Worm (Caenorhabditis elegans) whole organism, young adult: ENCODE measurements around the gene Y49E10.21.

Experiments
- ama-1 ChIP-seq, 3 experiments: fragments of 150-350 bp in 1 of 3; sonication (generic microtip) in 2 of 3; optimal IDR thresholded peaks; 2 replicates each; lab custom pipeline; 2014 to 2018; ENCODE audit warnings: missing biosample characterization in 2 of 3, missing genetic modification characterization in 2 of 3, missing genetic modification reagents in 2 of 3
- ceh-79 ChIP-seq: sonication (generic microtip); optimal IDR thresholded peaks from 2 replicates; lab custom pipeline; 2017; ENCODE audit warnings: mild to moderate bottlenecking, missing genetic modification characterization, missing compliant biosample characterization
- mxl-1 ChIP-seq: sonication (generic microtip); optimal IDR thresholded peaks from 2 replicates; lab custom pipeline; 2016; ENCODE audit warnings: missing genetic modification characterization, missing compliant biosample characterization
- nfya-1 ChIP-seq: sonication (generic microtip); optimal IDR thresholded peaks from 2 replicates; lab custom pipeline; 2017; ENCODE audit warnings: antibody characterized with exemption, missing compliant biosample characterization, missing genetic modification characterization, borderline replicate concordance; ENCODE audit not compliant: insufficient read depth
- nfya-2 ChIP-seq: fragments of 200-800 bp; sonication (Bioruptor generic); IDR thresholded peaks from 2 replicates; pipeline ENCODE4 v1.3.6; 2022; ENCODE audit warnings: missing genetic modification reagents, missing genetic modification characterization, missing compliant biosample characterization
- nhr-120 ChIP-seq: fragments of 200-800 bp; sonication (Bioruptor generic); IDR thresholded peaks from 2 replicates; pipeline ENCODE4 v1.3.6; 2022; ENCODE audit warnings: missing genetic modification characterization, missing compliant biosample characterization
- nhr-80 ChIP-seq: sonication (generic microtip); optimal IDR thresholded peaks from 2 replicates; lab custom pipeline; 2016; ENCODE audit warnings: missing genetic modification characterization, missing compliant biosample characterization
- snpc-4 ChIP-seq, 5 experiments: fragments of 150-350 bp in 1 of 5; sonication (generic microtip) in 4 of 5; optimal IDR thresholded peaks; 2 replicates each; lab custom pipeline; 2014 to 2018; ENCODE audit warnings: missing genetic modification characterization in 5 of 5, missing biosample characterization in 3 of 5, antibody characterized with exemption in 2 of 5, mild to moderate bottlenecking in 2 of 5, missing compliant biosample characterization in 2 of 5, missing genotype in 2 of 5, moderate library complexity in 2 of 5, missing genetic modification reagents in 1 of 5
- ztf-3 ChIP-seq: fragments of 200-800 bp; sonication (Bioruptor generic); optimal IDR thresholded peaks from 2 replicates; lab custom pipeline; 2018; ENCODE audit warnings: mild to moderate bottlenecking, missing genetic modification characterization, missing compliant biosample characterization

DNA sequence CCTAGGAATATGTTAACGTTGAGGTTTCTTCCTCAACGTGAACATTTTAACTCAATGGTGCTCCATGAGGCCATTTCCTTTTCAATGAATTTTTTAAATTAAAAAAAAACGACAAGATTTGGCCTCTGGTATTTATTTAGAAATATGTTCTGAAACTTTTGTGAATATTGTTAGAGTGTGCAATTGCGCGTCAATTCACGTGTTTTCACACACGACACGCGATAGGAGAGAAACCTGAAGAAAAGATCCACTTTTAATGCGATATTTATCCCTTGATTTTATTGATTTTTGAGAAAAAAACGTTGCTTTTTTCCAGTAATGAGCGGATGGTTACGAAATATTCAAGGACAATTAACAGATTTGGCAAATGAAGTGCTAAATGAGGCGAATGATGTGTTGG is 41.8 kb downstream of the Y49E10.21 start, which contains the start of gene sql-1:
- no peak for TF ChIP-seq ztf-3 (GFP tag; lab: Kevin White, UChicago)
- TF ChIP-seq mxl-1: peak; percentile 28
- no peak for TF ChIP-seq ama-1 (optimal IDR thresholded peaks at IDR 0.05; lab: Kevin White, UChicago)
- peak; percentile 26 to 84 for TF ChIP-seq ama-1 (GFP tag; optimal IDR thresholded peaks at IDR 0.05; lab: Kevin White, UChicago)
- no peak for TF ChIP-seq snpc-4 (GFP tag; optimal IDR thresholded peaks at IDR 0.05; lab: Kevin White, UChicago)
- peak in 1 of 4 experiments; percentile 22 for TF ChIP-seq snpc-4 (tag; optimal IDR thresholded peaks at IDR 0.05; lab: Kevin White, UChicago)
- no peak for TF ChIP-seq nhr-80 (tag; lab: Kevin White, UChicago)
- TF ChIP-seq nfya-1: no peak
- TF ChIP-seq nhr-120 (GFP tag; lab: Robert Waterston, UW): no peak
- TF ChIP-seq nfya-2 (GFP tag; lab: Robert Waterston, UW): peak; percentile 77; the same call in 1 of the 2 replicates
- TF ChIP-seq ceh-79 (tag; lab: Kevin White, UChicago): peak; percentile 30
